Worm (Caenorhabditis elegans) whole organism, L2 larva: ENCODE measurements around the gene K02C4.5.
A peak's percentile ranks its signal among the peaks of the same experiment; 100 is the strongest.

Source experiments
- R02D3.7 ChIP-seq: fragments of 150-350 bp; optimal IDR thresholded peaks from 2 replicates; lab custom pipeline; 2014; ENCODE audit warnings: missing biosample characterization, missing genetic modification characterization
- Y55F3AM.14 ChIP-seq: fragments of 200-800 bp; sonication (Bioruptor generic); optimal IDR thresholded peaks from 2 replicates; lab custom pipeline; 2018; ENCODE audit warnings: mild to moderate bottlenecking, missing genetic modification characterization, missing compliant biosample characterization
- ama-1 ChIP-seq: fragments of 150-350 bp; optimal IDR thresholded peaks from 2 replicates; lab custom pipeline; 2018; ENCODE audit warnings: inconsistent platforms
- fos-1 ChIP-seq: fragments of 150-350 bp; optimal IDR thresholded peaks from 2 replicates; lab custom pipeline; 2014; ENCODE audit warnings: missing biosample characterization, missing genetic modification characterization
- lin-39 ChIP-seq: fragments of 150-350 bp; optimal IDR thresholded peaks from 2 replicates; lab custom pipeline; 2014; ENCODE audit warnings: missing biosample characterization, missing genetic modification reagents, missing genetic modification characterization
- lsy-2 ChIP-seq, 2 experiments: fragments of 150-350 bp in 1 of 2; sonication (generic microtip) in 1 of 2; optimal IDR thresholded peaks; 2 replicates each; lab custom pipeline; 2014 to 2017; ENCODE audit warnings: missing biosample characterization in 2 of 2, missing genetic modification characterization in 2 of 2
- nhr-12 ChIP-seq: fragments of 150-350 bp; optimal IDR thresholded peaks from 2 replicates; lab custom pipeline; 2014; ENCODE audit warnings: missing biosample characterization, missing genetic modification characterization
- nhr-25 ChIP-seq: fragments of 150-350 bp; sonication (generic microtip); optimal IDR thresholded peaks from 3 replicates; lab custom pipeline; 2014; ENCODE audit warnings: missing biosample characterization, missing genetic modification characterization
- unc-39 ChIP-seq: fragments of 150-350 bp; optimal IDR thresholded peaks from 2 replicates; lab custom pipeline; 2014; ENCODE audit warnings: missing biosample characterization, missing genetic modification characterization
- unc-55 ChIP-seq: fragments of 150-350 bp; sonication (generic microtip); optimal IDR thresholded peaks from 3 replicates; lab custom pipeline; 2014; ENCODE audit warnings: missing biosample characterization, missing genetic modification reagents, missing genetic modification characterization
- unc-62 ChIP-seq: fragments of 150-350 bp; optimal IDR thresholded peaks from 2 replicates; lab custom pipeline; 2014; ENCODE audit warnings: missing biosample characterization, missing genetic modification reagents, missing genetic modification characterization
- ztf-4 ChIP-seq: fragments of 150-350 bp; optimal IDR thresholded peaks from 2 replicates; lab custom pipeline; 2014; ENCODE audit warnings: missing biosample characterization, missing genetic modification characterization

- TF ChIP-seq lsy-2 (tag; optimal IDR thresholded peaks at IDR 0.05; lab: Kevin White, UChicago): peak in 1 of 2 experiments; percentile 5
- TF ChIP-seq ama-1 (lab: Kevin White, UChicago): no peak
- no peak for TF ChIP-seq Y55F3AM.14
- TF ChIP-seq nhr-25 (tag; lab: Kevin White, UChicago): no peak
- TF ChIP-seq nhr-12 (tag; lab: Kevin White, UChicago): no peak
- TF ChIP-seq lin-39 (tag; lab: Kevin White, UChicago): no peak
- no peak for TF ChIP-seq ztf-4 (tag; lab: Kevin White, UChicago)
- no peak for TF ChIP-seq unc-55
- no peak for TF ChIP-seq fos-1 (tag; lab: Kevin White, UChicago)
- TF ChIP-seq unc-39 (tag; lab: Kevin White, UChicago): no peak
- no peak for TF ChIP-seq unc-62 (GFP tag; lab: Kevin White, UChicago)
- no peak for TF ChIP-seq R02D3.7 (tag; lab: Kevin White, UChicago)
Observed at ce11 chrII:8117426-8117825, 39.2 kb downstream of the K02C4.5 start.
